Fruit fly (Drosophila melanogaster): ENCODE data around the gene CG13102.

DNA sequence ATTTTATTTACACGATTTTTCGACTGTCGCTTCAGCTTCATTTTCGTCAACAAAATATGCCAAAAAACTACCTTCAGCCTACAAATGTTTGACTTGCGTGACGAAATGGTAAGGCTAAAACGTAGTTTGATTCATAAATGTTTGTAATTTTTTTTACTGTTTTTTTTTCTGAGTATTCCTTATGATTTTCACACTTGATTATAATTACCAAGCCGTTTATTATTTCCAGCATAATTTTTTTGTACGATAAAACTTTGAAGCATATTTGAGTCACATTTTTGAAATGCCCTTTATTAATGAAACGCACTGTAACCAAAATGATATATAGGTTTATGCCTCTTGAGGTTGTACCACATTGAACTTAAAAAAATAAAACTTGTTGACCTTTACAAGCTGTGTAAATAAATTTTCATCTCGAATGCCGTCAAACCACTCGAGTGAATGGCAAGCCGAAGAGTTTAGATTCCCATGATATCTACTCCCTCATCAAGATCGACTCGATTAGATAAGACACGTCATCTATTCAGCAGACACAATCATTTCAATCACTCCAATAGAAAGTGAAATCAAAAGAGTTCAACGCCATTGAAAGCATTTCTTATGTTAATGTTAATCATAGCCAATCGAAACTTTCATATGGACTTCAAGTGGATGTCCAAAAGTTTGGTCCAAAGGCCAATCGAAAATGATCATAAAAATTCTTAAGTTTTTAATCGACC, 29.2 kb upstream of the CG13102 start:
- TF ChIP-seq insv (optimal IDR thresholded peaks at IDR 0.05) (no peak), psq (optimal IDR thresholded peaks at IDR 0.05) (no peak), h (optimal IDR thresholded peaks at IDR 0.05) (no peak), Sin3A (optimal IDR thresholded peaks at IDR 0.05) (no peak), ttk (optimal IDR thresholded peaks at IDR 0.05) (no peak), Myc (optimal IDR thresholded peaks at IDR 0.05) (no peak)
